Worm (Caenorhabditis elegans): ENCODE results near the gene cogc-6.

cogc-6 gene

DNA sequence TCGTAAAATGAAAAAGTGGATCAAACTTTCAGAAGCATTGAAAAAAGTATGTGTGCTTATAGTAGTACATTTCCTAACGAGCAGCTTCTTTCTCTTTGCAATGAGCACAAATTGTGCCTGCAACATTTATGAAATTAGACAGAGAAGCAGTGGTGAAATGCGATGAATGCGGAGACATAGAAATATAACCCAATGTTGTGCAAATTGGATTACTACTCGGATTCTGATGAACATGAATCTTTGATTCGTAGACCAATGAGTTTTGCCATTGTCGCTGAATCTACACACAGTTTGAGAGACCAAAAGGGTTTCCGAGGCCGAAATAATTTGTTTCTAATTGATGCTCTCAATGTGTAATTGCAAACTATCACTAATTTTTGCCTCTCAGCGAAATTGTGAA, 32.8 kb upstream of the cogc-6 start:
- no peak for TF ChIP-seq ZK337.2 (GFP tag; IDR thresholded peaks at IDR 0.05)
- no peak for TF ChIP-seq zag-1 (tag; optimal IDR thresholded peaks at IDR 0.05)
- no peak for TF ChIP-seq unc-62 (GFP tag; optimal IDR thresholded peaks at IDR 0.05 in 1 of 2)
- TF ChIP-seq unc-62 (tag; optimal IDR thresholded peaks at IDR 0.05) = no peak
- no peak for TF ChIP-seq zip-2 (tag; optimal IDR thresholded peaks at IDR 0.05)
- TF ChIP-seq sdz-12 (GFP tag; optimal IDR thresholded peaks at IDR 0.05) = no peak
- TF ChIP-seq aha-1 (tag) = peak; percentile 81
- TF ChIP-seq Y105C5A.15 (GFP tag; IDR thresholded peaks at IDR 0.05) = no peak
- TF ChIP-seq ces-1 (GFP tag; optimal IDR thresholded peaks at IDR 0.05) = peak; percentile 53
- no peak for TF ChIP-seq lir-3 (tag; optimal IDR thresholded peaks at IDR 0.05)
- no peak for TF ChIP-seq zfp-2 (tag; optimal IDR thresholded peaks at IDR 0.05)
- TF ChIP-seq lin-39 (tag; optimal IDR thresholded peaks at IDR 0.05) = no peak
- TF ChIP-seq R02D3.7 (tag; optimal IDR thresholded peaks at IDR 0.05) = no peak

- peak; percentile 21 for TF ChIP-seq hlh-30 (tag; optimal IDR thresholded peaks at IDR 0.05; ENCODE audit: insufficient read depth)
- TF ChIP-seq unc-62 (GFP tag; optimal IDR thresholded peaks at IDR 0.05 in 1 of 2) = peak in 1 of 2 experiments; percentile 18
- no peak for TF ChIP-seq unc-62 (tag; optimal IDR thresholded peaks at IDR 0.05)
- TF ChIP-seq rbr-2 (tag; optimal IDR thresholded peaks at IDR 0.05) = no peak
These were observed 31.4 kb upstream of the cogc-6 start for ce11 chrV:8252532-8252931.

ce11 chrV:8251075-8251474, 30.0 kb upstream of the cogc-6 start:
- TF ChIP-seq F37D6.2 (tag; optimal IDR thresholded peaks at IDR 0.05) = no peak
- TF ChIP-seq unc-130 (GFP tag; optimal IDR thresholded peaks at IDR 0.05) = no peak
- no peak for TF ChIP-seq mep-1 (tag; optimal IDR thresholded peaks at IDR 0.05)
- no peak for TF ChIP-seq nhr-48 (tag; optimal IDR thresholded peaks at IDR 0.05)
- no peak for TF ChIP-seq snpc-4 (tag; optimal IDR thresholded peaks at IDR 0.05)
- no peak for TF ChIP-seq Y5F2A.4 (GFP tag; optimal IDR thresholded peaks at IDR 0.05)
- peak; percentile 55 for TF ChIP-seq hlh-30 (tag; optimal IDR thresholded peaks at IDR 0.05; ENCODE audit: insufficient read depth)
- no peak for TF ChIP-seq zip-11 (GFP tag; IDR thresholded peaks at IDR 0.05)
- no peak for TF ChIP-seq aha-1 (tag)
- peak in 1 of 2 experiments; percentile 22 for TF ChIP-seq unc-62 (GFP tag; optimal IDR thresholded peaks at IDR 0.05 in 1 of 2)
- no peak for TF ChIP-seq unc-62 (tag; optimal IDR thresholded peaks at IDR 0.05)
- TF ChIP-seq cey-2 (tag; optimal IDR thresholded peaks at IDR 0.05; ENCODE audit: borderline replicate concordance, insufficient read depth) = no peak
- no peak for TF ChIP-seq zfp-2 (tag; optimal IDR thresholded peaks at IDR 0.05)

ce11 chrV:8250208-8250607, 29.1 kb upstream of the cogc-6 start, which contains the start of gene C16D9.6:
Gene C16D9.6 (minus strand): TSS chrV:8250308.
- TF ChIP-seq nhr-48 (tag; optimal IDR thresholded peaks at IDR 0.05) (no peak), Y105C5A.15 (GFP tag; IDR thresholded peaks at IDR 0.05) (no peak), pha-4 (GFP tag; IDR thresholded peaks at IDR 0.05) (no peak), pha-4 (tag; optimal IDR thresholded peaks at IDR 0.05) (no peak), tra-1 (GFP tag; IDR thresholded peaks at IDR 0.05) (no peak), mxl-2 (GFP tag; conservative IDR thresholded peaks at IDR 0.05) (no peak), fos-1 (tag; optimal IDR thresholded peaks at IDR 0.05) (no peak), mes-2 (tag; optimal IDR thresholded peaks at IDR 0.05; ENCODE audit: poor library complexity, severe bottlenecking) (no peak)

- no peak for TF ChIP-seq nhr-237 (tag; optimal IDR thresholded peaks at IDR 0.05)
- TF ChIP-seq rbr-2 (tag; optimal IDR thresholded peaks at IDR 0.05) = peak; percentile 56
- TF ChIP-seq hlh-30 (tag; optimal IDR thresholded peaks at IDR 0.05; ENCODE audit: insufficient read depth) = peak; percentile 48
- peak; percentile 57; the same call in 1 of the 2 replicates for TF ChIP-seq pha-4 (GFP tag; IDR thresholded peaks at IDR 0.05)
- no peak for TF ChIP-seq pha-4 (tag; optimal IDR thresholded peaks at IDR 0.05)
- TF ChIP-seq aha-1 (tag) = peak; percentile 93
- peak; percentile 56; the same call in 1 of the 2 replicates for TF ChIP-seq dmd-8 (GFP tag; IDR thresholded peaks at IDR 0.05)
- TF ChIP-seq zip-2 (tag; optimal IDR thresholded peaks at IDR 0.05) = peak; percentile 25
- TF ChIP-seq arid-1 (GFP tag; conservative IDR thresholded peaks at IDR 0.05) = peak; percentile 36; the same call in 1 of the 2 replicates
- TF ChIP-seq snpc-4 (tag; optimal IDR thresholded peaks at IDR 0.05) = peak; percentile 91
- no peak for TF ChIP-seq lin-39 (tag; optimal IDR thresholded peaks at IDR 0.05)
- no peak for TF ChIP-seq nhr-10 (tag; optimal IDR thresholded peaks at IDR 0.05)
- TF ChIP-seq php-3 (GFP tag; IDR thresholded peaks at IDR 0.05) = peak; percentile 61
- peak; percentile 37 for TF ChIP-seq gei-8 (GFP tag; optimal IDR thresholded peaks at IDR 0.05)
- peak; percentile 92 for TF ChIP-seq F49E8.2 (tag; optimal IDR thresholded peaks at IDR 0.05; ENCODE audit: borderline replicate concordance)
- peak; percentile 84 for TF ChIP-seq mep-1 (tag; optimal IDR thresholded peaks at IDR 0.05)
- TF ChIP-seq dmd-9 (GFP tag; IDR thresholded peaks at IDR 0.05) = no peak
- TF ChIP-seq ceh-20 (GFP tag; IDR thresholded peaks at IDR 0.05) = peak; percentile 24; the same call in 1 of the 2 replicates
- TF ChIP-seq ZK546.5 (tag; optimal IDR thresholded peaks at IDR 0.05) = no peak
- peak; percentile 57 for TF ChIP-seq lin-38 (GFP tag; IDR thresholded peaks at IDR 0.05)
- TF ChIP-seq snpc-1.2 (GFP tag; IDR thresholded peaks at IDR 0.05) = peak; percentile 87
These were observed 26.4 kb upstream of the cogc-6 start for ce11 chrV:8247311-8248105.

Measured in whole organism, L4 larva.